Worm (Caenorhabditis elegans) whole organism, young adult: Measurements from ENCODE around the gene col-154.
"Not testable (repeated sequence)": the region's sequence is repeated elsewhere in the genome, so short reads cannot be mapped to it uniquely, and the experiment has no call there.

ENCODE experiments used
- B0336.3 ChIP-seq: fragments of 200-800 bp; sonication (Bioruptor generic); IDR thresholded peaks from 2 replicates; pipeline ENCODE4 v1.3.6; 2022; ENCODE audit warnings: missing genetic modification characterization, missing compliant biosample characterization
- C06A6.2 ChIP-seq: fragments of 200-800 bp; sonication (Bioruptor generic); conservative IDR thresholded peaks from 2 replicates; pipeline ENCODE4 v1.3.6; 2022; ENCODE audit warnings: missing genetic modification characterization, missing compliant biosample characterization
- C17E4.6 ChIP-seq: fragments of 200-800 bp; sonication (Bioruptor generic); IDR thresholded peaks from 2 replicates; pipeline ENCODE4 v1.3.6; 2022; ENCODE audit warnings: missing genetic modification reagents, missing genetic modification characterization, missing compliant biosample characterization
- D2030.7 ChIP-seq: fragments of 200-800 bp; sonication (Bioruptor generic); IDR thresholded peaks from 2 replicates; pipeline ENCODE4 v1.3.6; 2022; ENCODE audit warnings: missing genetic modification reagents, missing genetic modification characterization, missing compliant biosample characterization
- F10E7.11 ChIP-seq: sonication (generic microtip); optimal IDR thresholded peaks from 2 replicates; lab custom pipeline; 2017; ENCODE audit warnings: mild to moderate bottlenecking, missing genetic modification characterization, moderate library complexity, missing compliant biosample characterization
- F52B5.7 ChIP-seq: sonication (generic microtip); optimal IDR thresholded peaks from 2 replicates; lab custom pipeline; 2016; ENCODE audit warnings: mild to moderate bottlenecking, missing genetic modification characterization, missing compliant biosample characterization
- F55B11.4 ChIP-seq: sonication (generic microtip); optimal IDR thresholded peaks from 2 replicates; lab custom pipeline; 2016; ENCODE audit warnings: missing compliant biosample characterization, missing genetic modification characterization, borderline replicate concordance; ENCODE audit not compliant: insufficient read depth
- F57A8.1 ChIP-seq: fragments of 200-800 bp; sonication (Bioruptor generic); optimal IDR thresholded peaks from 2 replicates; lab custom pipeline; 2018; ENCODE audit warnings: mild to moderate bottlenecking, missing genetic modification characterization, moderate library complexity, missing compliant biosample characterization
- T07F8.4 ChIP-seq: sonication (generic microtip); optimal IDR thresholded peaks from 2 replicates; lab custom pipeline; 2016; ENCODE audit warnings: mild to moderate bottlenecking, missing genetic modification characterization, moderate library complexity, missing compliant biosample characterization
- Y53F4B.3 ChIP-seq: fragments of 200-800 bp; sonication (Bioruptor generic); IDR thresholded peaks from 2 replicates; pipeline ENCODE4 v1.3.6; 2022; ENCODE audit warnings: missing genetic modification reagents, missing genetic modification characterization, missing compliant biosample characterization
- Y56A3A.18 ChIP-seq: fragments of 200-800 bp; sonication (Bioruptor generic); IDR thresholded peaks from 2 replicates; pipeline ENCODE4 v1.3.6; 2022; ENCODE audit warnings: missing genetic modification reagents, missing genetic modification characterization, missing compliant biosample characterization
- Y67H2A.10 ChIP-seq: fragments of 200-800 bp; sonication (Bioruptor generic); conservative IDR thresholded peaks from 2 replicates; pipeline ENCODE4 v1.3.6; 2022; ENCODE audit warnings: missing genetic modification reagents, missing genetic modification characterization, missing compliant biosample characterization
- aptf-3 ChIP-seq: fragments of 200-800 bp; sonication (Bioruptor generic); IDR thresholded peaks from 2 replicates; pipeline ENCODE4 v1.3.6; 2022; ENCODE audit warnings: missing genetic modification characterization, missing compliant biosample characterization
- atf-7 ChIP-seq: sonication (generic microtip); optimal IDR thresholded peaks from 2 replicates; lab custom pipeline; 2017; ENCODE audit warnings: mild to moderate bottlenecking, missing genetic modification characterization, missing compliant biosample characterization
- ceh-40 ChIP-seq: fragments of 200-800 bp; sonication (Bioruptor generic); IDR thresholded peaks from 2 replicates; pipeline ENCODE4 v1.3.6; 2022; ENCODE audit warnings: missing genetic modification characterization, missing compliant biosample characterization
- ceh-58 ChIP-seq: fragments of 200-800 bp; sonication (Bioruptor generic); IDR thresholded peaks from 2 replicates; pipeline ENCODE4 v1.3.6; 2022; ENCODE audit warnings: missing genetic modification characterization, missing compliant biosample characterization
- chd-7 ChIP-seq: sonication (generic microtip); optimal IDR thresholded peaks from 2 replicates; lab custom pipeline; 2016; ENCODE audit warnings: mild to moderate bottlenecking, missing genetic modification characterization, moderate library complexity, missing compliant biosample characterization
- gei-17 ChIP-seq: fragments of 200-800 bp; sonication (Bioruptor generic); optimal IDR thresholded peaks from 2 replicates; lab custom pipeline; 2018; ENCODE audit warnings: mild to moderate bottlenecking, missing genetic modification characterization, missing compliant biosample characterization
- him-1 ChIP-seq: sonication (generic microtip); optimal IDR thresholded peaks from 2 replicates; lab custom pipeline; 2016; ENCODE audit warnings: missing genotype, missing genetic modification reagents, missing genetic modification characterization, missing compliant biosample characterization
- hmg-20 ChIP-seq: fragments of 200-800 bp; sonication (Bioruptor generic); IDR thresholded peaks from 2 replicates; pipeline ENCODE4 v1.3.6; 2022; ENCODE audit warnings: missing genetic modification reagents, missing genetic modification characterization, missing compliant biosample characterization
- hsf-1 ChIP-seq: fragments of 200-800 bp; sonication (Bioruptor generic); IDR thresholded peaks from 2 replicates; pipeline ENCODE4 v1.3.6; 2022; ENCODE audit warnings: missing genetic modification reagents, missing genetic modification characterization, missing compliant biosample characterization
- let-526 ChIP-seq: fragments of 200-800 bp; sonication (Bioruptor generic); IDR thresholded peaks from 2 replicates; pipeline ENCODE4 v1.3.6; 2022; ENCODE audit warnings: missing genetic modification reagents, missing genetic modification characterization, missing compliant biosample characterization
- lin-35 ChIP-seq, 3 experiments: fragments of 150-350 bp in 2 of 3; sonication (generic microtip) in 1 of 3; optimal IDR thresholded peaks; 2 replicates each; lab custom pipeline; 2014 to 2018; ENCODE audit warnings: missing biosample characterization in 3 of 3, missing genetic modification characterization in 3 of 3, missing genetic modification reagents in 3 of 3
- lsl-1 ChIP-seq: fragments of 200-800 bp; sonication (Bioruptor generic); optimal IDR thresholded peaks from 2 replicates; lab custom pipeline; 2018; ENCODE audit warnings: mild to moderate bottlenecking, missing genetic modification characterization, moderate library complexity, missing compliant biosample characterization
- madf-6 ChIP-seq: fragments of 200-800 bp; sonication (Bioruptor generic); IDR thresholded peaks from 2 replicates; pipeline ENCODE4 v1.3.6; 2022; ENCODE audit warnings: missing genetic modification reagents, missing genetic modification characterization, missing compliant biosample characterization
- mcd-1 ChIP-seq: fragments of 200-800 bp; sonication (Bioruptor generic); IDR thresholded peaks from 2 replicates; pipeline ENCODE4 v1.3.6; 2022; ENCODE audit warnings: missing genetic modification reagents, missing genetic modification characterization, missing compliant biosample characterization
- pbrm-1 ChIP-seq: fragments of 200-800 bp; sonication (Bioruptor generic); IDR thresholded peaks from 2 replicates; pipeline ENCODE4 v1.3.6; 2022; ENCODE audit warnings: missing genetic modification reagents, missing genetic modification characterization, missing compliant biosample characterization
- sdz-38 ChIP-seq: sonication (generic microtip); optimal IDR thresholded peaks from 2 replicates; lab custom pipeline; 2016; ENCODE audit warnings: missing genotype, missing genetic modification characterization, missing compliant biosample characterization
- sea-2 ChIP-seq: fragments of 200-800 bp; sonication (Bioruptor generic); IDR thresholded peaks from 2 replicates; pipeline ENCODE4 v1.3.6; 2022; ENCODE audit warnings: missing genetic modification characterization, missing compliant biosample characterization
- tlf-1 ChIP-seq: fragments of 200-800 bp; sonication (Bioruptor generic); optimal IDR thresholded peaks from 2 replicates; lab custom pipeline; 2018; ENCODE audit warnings: mild to moderate bottlenecking, missing genetic modification characterization, missing compliant biosample characterization
- zfh-2 ChIP-seq: fragments of 200-800 bp; sonication (Bioruptor generic); conservative IDR thresholded peaks from 2 replicates; pipeline ENCODE4 v1.3.6; 2022; ENCODE audit warnings: missing genetic modification reagents, missing genetic modification characterization, missing compliant biosample characterization
- ztf-18 ChIP-seq: sonication (generic microtip); optimal IDR thresholded peaks from 2 replicates; lab custom pipeline; 2016; ENCODE audit warnings: missing genotype, mild to moderate bottlenecking, missing genetic modification characterization, missing compliant biosample characterization
- ztf-22 ChIP-seq: fragments of 200-800 bp; sonication (Bioruptor generic); optimal IDR thresholded peaks from 2 replicates; lab custom pipeline; 2018; ENCODE audit warnings: mild to moderate bottlenecking, missing genetic modification characterization, moderate library complexity, missing compliant biosample characterization
- ztf-28 ChIP-seq: fragments of 200-800 bp; sonication (Bioruptor generic); IDR thresholded peaks from 2 replicates; pipeline ENCODE4 v1.3.6; 2022; ENCODE audit warnings: missing genetic modification reagents, missing genetic modification characterization, missing compliant biosample characterization
- ztf-3 ChIP-seq: fragments of 200-800 bp; sonication (Bioruptor generic); optimal IDR thresholded peaks from 2 replicates; lab custom pipeline; 2018; ENCODE audit warnings: mild to moderate bottlenecking, missing genetic modification characterization, missing compliant biosample characterization

Gene col-154

DNA sequence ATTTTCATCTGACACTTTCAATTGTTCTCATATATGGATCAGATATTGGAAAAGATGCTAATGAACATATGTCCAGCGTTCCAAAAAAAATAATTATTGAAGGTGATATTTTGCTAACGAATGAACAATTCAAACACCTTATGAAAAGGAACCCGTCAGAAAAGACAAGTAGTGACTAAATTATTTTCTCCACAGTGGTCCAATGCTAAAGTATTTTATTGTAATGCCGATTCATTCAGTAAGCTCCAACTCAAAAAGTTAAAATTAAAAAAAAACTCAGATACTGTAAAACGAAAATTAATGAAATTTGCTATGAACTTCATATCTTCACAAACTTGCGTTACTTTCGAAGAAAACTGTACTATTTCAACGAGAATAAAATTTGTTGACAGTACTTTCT lies 6.9 kb downstream of the col-154 start, which contains the start of gene nas-16:
Gene nas-16 (plus strand): TSS at position 301 of the 400 bp plus-strand sequence.
- TF ChIP-seq F10E7.11 (tag; lab: Kevin White, UChicago) (no peak), ztf-22 (GFP tag; lab: Kevin White, UChicago) (no peak), lin-35 (GFP tag; optimal IDR thresholded peaks at IDR 0.05; lab: Kevin White, UChicago) (no peak)

DNA sequence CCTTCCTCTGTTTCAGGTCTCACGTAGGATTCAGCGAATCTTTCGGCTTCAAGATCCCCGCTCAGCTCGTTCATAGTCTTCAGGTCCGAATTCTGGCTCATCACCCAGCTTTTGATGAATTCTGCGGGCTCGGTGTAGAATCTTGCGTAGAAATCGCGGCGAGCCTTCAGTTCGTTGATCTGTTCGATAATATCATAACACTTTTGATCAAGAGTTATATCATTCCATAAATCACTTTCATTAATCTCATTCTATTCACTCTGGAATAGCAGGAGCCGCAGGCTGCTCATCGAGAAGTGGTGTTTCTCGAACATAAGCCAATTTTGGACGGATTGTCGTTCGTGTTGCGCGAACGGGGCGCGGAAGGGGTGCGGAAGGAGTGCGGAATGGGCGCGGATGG lies 9.9 kb downstream of the col-154 start, which contains the start of gene K03B8.4:
Gene K03B8.4 (minus strand): TSS at position 101 of the 400 bp plus-strand sequence.
- TF ChIP-seq ceh-58 (GFP tag; lab: Robert Waterston, UW); ztf-3 (GFP tag; lab: Kevin White, UChicago); mcd-1 (GFP tag; lab: Robert Waterston, UW): not testable (repeated sequence)

ce11 chrV:11396134-11396533 lies 11.0 kb downstream of the col-154 start, which contains the start of gene nas-18:
Gene nas-18, plus strand, starts transcription at chrV:11396434.
- not testable (repeated sequence) for TF ChIP-seq let-526 (GFP tag; lab: Robert Waterston, UW); tlf-1 (GFP tag; lab: Kevin White, UChicago); sea-2 (GFP tag; lab: Robert Waterston, UW)

- TF ChIP-seq F55B11.4 (tag; lab: Kevin White, UChicago) (no peak), hsf-1 (no peak), mcd-1 (GFP tag; lab: Robert Waterston, UW) (no peak), F57A8.1 (GFP tag; lab: Kevin White, UChicago) (no peak)
These were observed 13.5 kb downstream of the col-154 start, which contains the start of gene nas-17 for ce11 chrV:11398616-11399015. Gene nas-17, plus strand, starts transcription at chrV:11398916.

DNA sequence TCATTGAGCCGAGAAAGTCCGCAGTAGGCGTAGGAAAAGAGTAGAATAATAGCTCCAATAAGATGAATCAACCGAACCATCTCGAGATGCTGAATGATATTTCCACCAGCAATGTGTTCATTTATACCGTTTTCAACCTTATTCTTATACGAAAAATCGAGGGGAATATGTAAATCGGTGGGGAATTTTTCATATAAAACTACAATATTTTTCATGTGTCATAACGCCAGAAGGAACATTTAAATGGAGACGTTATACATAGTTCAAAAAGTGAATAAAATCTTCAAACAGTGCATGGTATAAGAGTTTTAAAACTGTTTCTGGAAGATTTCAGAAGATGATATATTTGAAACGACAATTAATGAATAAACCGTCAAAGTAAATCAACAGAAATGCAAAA lies 17.4 kb downstream of the col-154 start, which contains the start of gene nas-19:
Gene nas-19 (minus strand): TSS at position 101 of the 400 bp plus-strand sequence.
- TF ChIP-seq chd-7 (tag; lab: Kevin White, UChicago) (no peak), sdz-38 (no peak), B0336.3 (GFP tag; lab: Robert Waterston, UW) (no peak), lsl-1 (no peak)

DNA sequence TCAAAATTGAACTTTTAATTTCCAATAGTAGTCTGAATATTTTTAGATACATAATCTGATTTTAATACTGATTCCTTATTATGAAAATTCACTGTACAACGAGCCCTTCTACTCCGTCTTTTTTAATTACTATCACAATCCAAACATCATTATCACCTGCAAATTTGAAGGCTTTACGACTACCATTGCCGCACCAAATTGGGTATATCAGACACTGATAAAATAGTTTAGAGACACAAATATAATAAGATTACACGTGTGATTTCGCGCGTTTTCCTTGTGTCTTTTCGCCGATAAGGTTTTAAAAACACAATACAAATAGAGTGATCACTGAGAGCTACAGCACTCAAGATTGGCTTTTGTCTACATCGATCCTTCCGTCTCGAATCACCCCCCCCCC lies 17.9 kb downstream of the col-154 start:
- no peak for TF ChIP-seq D2030.7
- TF ChIP-seq T07F8.4 (tag; lab: Kevin White, UChicago), result no peak
- no peak for TF ChIP-seq Y56A3A.18
- no peak for TF ChIP-seq hmg-20
- TF ChIP-seq ztf-28 (GFP tag; lab: Robert Waterston, UW), result no peak
- TF ChIP-seq zfh-2 (GFP tag; lab: Robert Waterston, UW), result no peak
- TF ChIP-seq atf-7 (tag; lab: Kevin White, UChicago), result no peak
- TF ChIP-seq let-526 (GFP tag; lab: Robert Waterston, UW), result no peak
- TF ChIP-seq madf-6 (GFP tag; lab: Robert Waterston, UW), result no peak
- no peak for TF ChIP-seq Y53F4B.3
- TF ChIP-seq F52B5.7 (tag; lab: Kevin White, UChicago), result no peak
- TF ChIP-seq ceh-40, result no peak

DNA sequence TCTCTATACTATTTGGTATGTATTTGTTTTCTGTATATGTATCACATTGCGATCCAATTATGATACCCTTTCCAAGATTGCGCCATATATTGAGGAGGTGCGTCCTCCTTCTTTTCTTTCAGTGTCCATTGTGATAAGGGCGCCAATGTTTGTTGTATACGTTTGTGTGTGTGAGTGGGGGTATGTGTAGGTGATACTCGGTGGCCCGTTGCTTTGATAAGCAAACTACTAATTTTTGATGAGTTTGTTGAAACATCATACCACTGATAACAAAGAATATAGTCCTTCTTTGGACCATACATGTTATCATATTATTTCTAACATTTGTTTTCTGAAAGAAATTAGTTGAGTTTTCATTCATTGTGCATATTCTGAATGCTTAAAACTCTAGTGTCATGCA lies 18.5 kb downstream of the col-154 start:
- no peak for TF ChIP-seq ztf-28 (GFP tag; lab: Robert Waterston, UW)
- TF ChIP-seq C17E4.6, result no peak
- TF ChIP-seq hmg-20, result no peak
- TF ChIP-seq ztf-18 (tag; lab: Kevin White, UChicago), result no peak
- no peak for TF ChIP-seq gei-17 (GFP tag; lab: Kevin White, UChicago)
- TF ChIP-seq Y67H2A.10 (GFP tag; lab: Robert Waterston, UW), result no peak
- TF ChIP-seq sea-2 (GFP tag; lab: Robert Waterston, UW), result no peak
- no peak for TF ChIP-seq pbrm-1 (GFP tag; lab: Robert Waterston, UW)
- no peak for TF ChIP-seq ztf-22 (GFP tag; lab: Kevin White, UChicago)
- TF ChIP-seq lsl-1, result no peak
- no peak for TF ChIP-seq aptf-3 (GFP tag; lab: Robert Waterston, UW)
- TF ChIP-seq him-1 (tag; lab: Kevin White, UChicago), result no peak
- no peak for TF ChIP-seq C06A6.2
- TF ChIP-seq, all 124 proteins: peak for 0
